Worm (Caenorhabditis elegans) whole organism, mixed stage, embryonic: Measurements from ENCODE around the gene K07B1.7.

Experiments
- M03D4.4 ChIP-seq: sonication (generic microtip); optimal IDR thresholded peaks from 2 replicates; lab custom pipeline; 2017; ENCODE audit warnings: mild to moderate bottlenecking, missing genetic modification characterization, missing compliant biosample characterization
- bed-3 ChIP-seq: fragments of 200-800 bp; sonication (Bioruptor generic); optimal IDR thresholded peaks from 3 replicates; lab custom pipeline; 2018; ENCODE audit warnings: mild to moderate bottlenecking, missing genetic modification characterization, moderate library complexity, missing compliant biosample characterization
- blmp-1 ChIP-seq: fragments of 150-350 bp; optimal IDR thresholded peaks from 2 replicates; lab custom pipeline; 2014; ENCODE audit warnings: missing biosample characterization, missing genetic modification characterization
- ceh-39 ChIP-seq: fragments of 150-350 bp; optimal IDR thresholded peaks from 2 replicates; lab custom pipeline; 2014; ENCODE audit warnings: missing biosample characterization, missing genetic modification characterization
- ceh-43 ChIP-seq: fragments of 200-800 bp; sonication (Bioruptor generic); optimal IDR thresholded peaks from 2 replicates; lab custom pipeline; 2018; ENCODE audit warnings: mild to moderate bottlenecking, missing genetic modification characterization, moderate library complexity, missing compliant biosample characterization
- ceh-83 ChIP-seq: fragments of 200-800 bp; sonication (Bioruptor generic); optimal IDR thresholded peaks from 2 replicates; lab custom pipeline; 2018; ENCODE audit warnings: mild to moderate bottlenecking, missing genetic modification characterization, missing compliant biosample characterization
- ces-1 ChIP-seq: fragments of 150-350 bp; optimal IDR thresholded peaks from 2 replicates; lab custom pipeline; 2014; ENCODE audit warnings: missing biosample characterization, missing genetic modification reagents, missing genetic modification characterization
- cnd-1 ChIP-seq: fragments of 200-800 bp; sonication (Bioruptor generic); optimal IDR thresholded peaks from 2 replicates; lab custom pipeline; 2018; ENCODE audit warnings: mild to moderate bottlenecking, missing genetic modification characterization, missing compliant biosample characterization
- elt-1 ChIP-seq: sonication (generic microtip); optimal IDR thresholded peaks from 2 replicates; lab custom pipeline; 2017; ENCODE audit warnings: missing genetic modification characterization, mild to moderate bottlenecking, missing compliant biosample characterization, antibody characterized with exemption, moderate library complexity, borderline replicate concordance; ENCODE audit not compliant: insufficient read depth
- elt-3 ChIP-seq: fragments of 150-350 bp; optimal IDR thresholded peaks from 2 replicates; lab custom pipeline; 2014; ENCODE audit warnings: missing biosample characterization, missing genetic modification characterization
- ham-2 ChIP-seq: fragments of 200-800 bp; sonication (Bioruptor generic); optimal IDR thresholded peaks from 2 replicates; lab custom pipeline; 2018; ENCODE audit warnings: mild to moderate bottlenecking, missing genetic modification characterization, missing compliant biosample characterization
- hlh-1 ChIP-seq: fragments of 150-350 bp; optimal IDR thresholded peaks from 2 replicates; lab custom pipeline; 2014; ENCODE audit warnings: missing biosample characterization, missing genetic modification reagents, missing genetic modification characterization
- lin-13 ChIP-seq: fragments of 150-350 bp; optimal IDR thresholded peaks from 2 replicates; lab custom pipeline; 2014; ENCODE audit warnings: missing biosample characterization, missing genetic modification characterization
- lin-32 ChIP-seq: fragments of 200-800 bp; sonication (Bioruptor generic); optimal IDR thresholded peaks from 2 replicates; lab custom pipeline; 2018; ENCODE audit warnings: mild to moderate bottlenecking, missing genetic modification characterization, missing compliant biosample characterization
- lsy-2 ChIP-seq: fragments of 150-350 bp; optimal IDR thresholded peaks from 2 replicates; lab custom pipeline; 2014; ENCODE audit warnings: missing biosample characterization, missing genetic modification characterization
- mab-5 ChIP-seq: fragments of 150-350 bp; optimal IDR thresholded peaks from 2 replicates; lab custom pipeline; 2014; ENCODE audit warnings: missing biosample characterization, missing genetic modification characterization
- mep-1 ChIP-seq: fragments of 150-350 bp; optimal IDR thresholded peaks from 2 replicates; lab custom pipeline; 2017; ENCODE audit warnings: missing biosample characterization, missing genetic modification reagents, missing genetic modification characterization, inconsistent platforms
- nhr-12 ChIP-seq: fragments of 150-350 bp; optimal IDR thresholded peaks from 2 replicates; lab custom pipeline; 2014; ENCODE audit warnings: missing biosample characterization, missing genetic modification characterization
- nhr-2 ChIP-seq: fragments of 150-350 bp; optimal IDR thresholded peaks from 2 replicates; lab custom pipeline; 2014; ENCODE audit warnings: missing biosample characterization, missing genetic modification characterization
- nhr-237 ChIP-seq: fragments of 150-350 bp; optimal IDR thresholded peaks from 2 replicates; lab custom pipeline; 2014; ENCODE audit warnings: missing biosample characterization, missing genetic modification characterization
- nhr-28 ChIP-seq: fragments of 150-350 bp; optimal IDR thresholded peaks from 2 replicates; lab custom pipeline; 2014; ENCODE audit warnings: missing biosample characterization, missing genetic modification characterization
- nhr-76 ChIP-seq: sonication (generic microtip); optimal IDR thresholded peaks from 2 replicates; lab custom pipeline; 2017; ENCODE audit warnings: missing biosample characterization, missing genetic modification characterization
- pha-4 ChIP-seq: fragments of 150-350 bp; optimal IDR thresholded peaks from 2 replicates; lab custom pipeline; 2018; ENCODE audit warnings: missing biosample characterization, missing genetic modification reagents, missing genetic modification characterization
- sem-2 ChIP-seq: fragments of 200-800 bp; sonication (Bioruptor generic); optimal IDR thresholded peaks from 2 replicates; lab custom pipeline; 2018; ENCODE audit warnings: mild to moderate bottlenecking, missing genetic modification characterization, missing compliant biosample characterization
- snpc-4 ChIP-seq: fragments of 150-350 bp; optimal IDR thresholded peaks from 2 replicates; lab custom pipeline; 2014; ENCODE audit warnings: missing biosample characterization, missing genetic modification characterization
- tbx-8 ChIP-seq: fragments of 200-800 bp; sonication (Bioruptor generic); optimal IDR thresholded peaks from 2 replicates; lab custom pipeline; 2018; ENCODE audit warnings: mild to moderate bottlenecking, missing genetic modification characterization, moderate library complexity, missing compliant biosample characterization
- unc-120 ChIP-seq: sonication (generic microtip); optimal IDR thresholded peaks from 2 replicates; lab custom pipeline; 2017; ENCODE audit warnings: missing genetic modification characterization, missing compliant biosample characterization; ENCODE audit not compliant: poor library complexity, severe bottlenecking
- unc-39 ChIP-seq: fragments of 150-350 bp; optimal IDR thresholded peaks from 2 replicates; lab custom pipeline; 2014; ENCODE audit warnings: missing biosample characterization, missing genetic modification characterization
- unc-62 ChIP-seq: fragments of 150-350 bp; optimal IDR thresholded peaks from 2 replicates; lab custom pipeline; 2014; ENCODE audit warnings: missing biosample characterization, missing genetic modification reagents, missing genetic modification characterization
- zip-8 ChIP-seq: fragments of 150-350 bp; optimal IDR thresholded peaks from 2 replicates; lab custom pipeline; 2014; ENCODE audit warnings: missing biosample characterization, missing genetic modification characterization
- ztf-11 ChIP-seq: fragments of 150-350 bp; optimal IDR thresholded peaks from 2 replicates; lab custom pipeline; 2014; ENCODE audit warnings: missing biosample characterization, missing genetic modification characterization

K07B1.7 gene

ce11 chrV:9375378-9375777 lies 28.6 kb upstream of the K07B1.7 start, which contains the start of gene E02C12.9:
Gene E02C12.9 (minus strand): TSS chrV:9375478.
- no peak for TF ChIP-seq ceh-39 (tag; lab: Kevin White, UChicago)
- no peak for TF ChIP-seq nhr-28 (tag; lab: Kevin White, UChicago)
- no peak for TF ChIP-seq lin-32 (GFP tag; lab: Kevin White, UChicago)
- TF ChIP-seq sem-2 (GFP tag; lab: Kevin White, UChicago): no peak
- no peak for TF ChIP-seq ceh-83
- TF ChIP-seq hlh-1 (tag; lab: Kevin White, UChicago): no peak
- no peak for TF ChIP-seq unc-120 (tag; lab: Kevin White, UChicago)
- TF ChIP-seq mep-1 (tag; lab: Kevin White, UChicago): no peak
- TF ChIP-seq M03D4.4 (tag; lab: Kevin White, UChicago): no peak
- TF ChIP-seq blmp-1 (tag; lab: Kevin White, UChicago): no peak
- no peak for TF ChIP-seq snpc-4 (tag; lab: Kevin White, UChicago)

DNA sequence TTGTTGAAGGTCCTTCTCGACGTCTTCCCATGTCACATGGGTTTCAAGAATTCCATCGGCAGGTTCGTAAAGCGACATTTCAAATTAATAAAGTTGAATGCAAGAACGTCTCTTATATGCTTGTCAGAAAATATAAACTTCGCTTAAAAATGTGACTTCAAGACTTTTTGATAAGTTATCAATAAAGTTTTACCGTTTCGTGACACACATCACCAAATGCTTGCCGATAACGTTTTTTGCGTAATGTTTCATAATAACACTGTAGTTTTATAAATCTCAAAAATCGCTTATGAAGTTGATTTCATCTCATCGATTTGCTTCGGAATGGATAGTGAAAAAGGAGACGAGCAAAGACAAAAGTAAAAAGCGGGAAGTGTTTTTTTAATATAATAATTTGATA lies 26.7 kb upstream of the K07B1.7 start, which contains the start of gene E02C12.8:
Gene E02C12.8 (minus strand): TSS at position 141 of the 400 bp plus-strand sequence.
- no peak for TF ChIP-seq ces-1 (GFP tag; lab: Kevin White, UChicago)
- no peak for TF ChIP-seq zip-8
- TF ChIP-seq lsy-2 (tag; lab: Kevin White, UChicago): no peak
- TF ChIP-seq elt-1 (tag; lab: Kevin White, UChicago): no peak
- no peak for TF ChIP-seq unc-39
- no peak for TF ChIP-seq nhr-76 (tag; lab: Kevin White, UChicago)
- no peak for TF ChIP-seq ztf-11
- no peak for TF ChIP-seq lin-32 (GFP tag; lab: Kevin White, UChicago)
- TF ChIP-seq nhr-12 (tag; lab: Kevin White, UChicago): no peak
- no peak for TF ChIP-seq tbx-8 (GFP tag; lab: Kevin White, UChicago)
- no peak for TF ChIP-seq bed-3
- TF ChIP-seq unc-62 (GFP tag; lab: Kevin White, UChicago): no peak
- TF ChIP-seq ceh-83: no peak
- TF ChIP-seq lin-13 (tag; lab: Kevin White, UChicago): no peak
- no peak for TF ChIP-seq ham-2 (GFP tag; lab: Kevin White, UChicago)
- no peak for TF ChIP-seq M03D4.4 (tag; lab: Kevin White, UChicago)
- no peak for TF ChIP-seq cnd-1
- no peak for TF ChIP-seq hlh-1 (tag; lab: Kevin White, UChicago)

DNA sequence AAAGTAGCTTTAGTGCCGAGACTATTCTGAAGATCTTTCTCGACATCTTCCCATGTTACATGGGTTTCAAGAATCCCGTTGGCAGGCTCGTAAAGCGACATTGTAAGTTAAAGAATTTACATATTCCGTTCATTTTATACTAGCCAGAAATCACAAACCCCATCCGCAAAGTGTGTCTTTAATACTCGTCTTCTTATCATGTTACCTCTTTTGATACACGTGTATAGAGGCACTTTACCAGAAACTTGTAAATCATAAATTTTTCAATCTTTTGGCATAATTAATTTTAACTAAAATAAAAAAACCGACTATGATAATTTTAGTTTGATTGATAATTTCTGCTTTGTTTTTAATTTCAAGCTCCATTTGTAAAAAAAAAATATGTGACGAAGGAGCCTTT lies 24.2 kb upstream of the K07B1.7 start, which contains the start of gene E02C12.6:
Gene E02C12.6 (minus strand): TSS at position 101 of the 400 bp plus-strand sequence.
- TF ChIP-seq sem-2 (GFP tag; lab: Kevin White, UChicago) (no peak), lin-32 (GFP tag; lab: Kevin White, UChicago) (no peak), ces-1 (GFP tag; lab: Kevin White, UChicago) (no peak), mab-5 (tag; lab: Kevin White, UChicago) (no peak), hlh-1 (tag; lab: Kevin White, UChicago) (no peak), bed-3 (no peak)

DNA sequence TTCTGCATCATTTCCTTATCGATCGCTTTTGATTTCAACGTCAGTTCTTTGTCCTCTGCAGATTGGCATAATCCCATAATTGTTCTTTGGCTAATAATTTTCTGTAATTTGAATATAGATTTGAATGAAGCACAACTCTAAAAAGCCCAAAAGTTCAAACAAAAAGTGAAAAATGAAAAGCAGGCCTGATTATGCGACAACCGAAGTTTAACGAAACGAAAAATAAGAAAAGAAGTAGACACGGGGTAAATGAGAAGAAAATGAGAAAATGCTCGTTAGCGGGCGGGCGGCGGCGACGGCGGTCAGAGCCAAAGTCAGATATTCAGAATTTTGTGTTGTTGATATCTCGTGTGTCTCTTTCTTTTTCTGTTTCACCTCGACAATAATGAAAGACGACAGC lies 12.9 kb upstream of the K07B1.7 start, which contains the start of gene gpa-3:
Gene gpa-3 (minus strand): TSS at position 101 of the 400 bp plus-strand sequence.
- TF ChIP-seq ceh-39 (tag; lab: Kevin White, UChicago) (no peak), mab-5 (tag; lab: Kevin White, UChicago) (no peak), nhr-2 (no peak), cnd-1 (no peak), tbx-8 (GFP tag; lab: Kevin White, UChicago) (no peak), lin-32 (GFP tag; lab: Kevin White, UChicago) (no peak), ceh-43 (GFP tag; lab: Kevin White, UChicago) (no peak), unc-120 (tag; lab: Kevin White, UChicago) (no peak), blmp-1 (tag; lab: Kevin White, UChicago) (no peak), ces-1 (GFP tag; lab: Kevin White, UChicago) (no peak), nhr-237 (tag; lab: Kevin White, UChicago) (no peak), snpc-4 (tag; lab: Kevin White, UChicago) (no peak), ceh-83 (no peak)

- TF ChIP-seq pha-4 (tag; lab: Kevin White, UChicago): no peak
- no peak for TF ChIP-seq nhr-2
- TF ChIP-seq ceh-43 (GFP tag; lab: Kevin White, UChicago): no peak
- no peak for TF ChIP-seq mab-5 (tag; lab: Kevin White, UChicago)
- no peak for TF ChIP-seq elt-1 (tag; lab: Kevin White, UChicago)
- no peak for TF ChIP-seq cnd-1
- TF ChIP-seq lsy-2 (tag; lab: Kevin White, UChicago): no peak
- TF ChIP-seq lin-32 (GFP tag; lab: Kevin White, UChicago): no peak
- no peak for TF ChIP-seq snpc-4 (tag; lab: Kevin White, UChicago)
- TF ChIP-seq unc-62 (GFP tag; lab: Kevin White, UChicago): no peak
- no peak for TF ChIP-seq ham-2 (GFP tag; lab: Kevin White, UChicago)
- TF ChIP-seq hlh-1 (tag; lab: Kevin White, UChicago): no peak
- TF ChIP-seq ceh-39 (tag; lab: Kevin White, UChicago): no peak
- TF ChIP-seq nhr-12 (tag; lab: Kevin White, UChicago): no peak
- no peak for TF ChIP-seq lin-13 (tag; lab: Kevin White, UChicago)
- no peak for TF ChIP-seq elt-3 (tag; lab: Kevin White, UChicago)
- no peak for TF ChIP-seq ces-1 (GFP tag; lab: Kevin White, UChicago)
Measured at ce11 chrV:9356345-9356744, 9.6 kb upstream of the K07B1.7 start, which contains the start of gene ttr-49. Gene ttr-49 (minus strand): TSS chrV:9356515.
